Worm (Caenorhabditis elegans) whole organism, L4 larva: ENCODE results near the gene pde-12.

Source experiments
- F10B5.3 ChIP-seq: sonication (generic microtip); optimal IDR thresholded peaks from 2 replicates; lab custom pipeline; 2016; ENCODE audit warnings: mild to moderate bottlenecking, missing genetic modification characterization, missing compliant biosample characterization
- F49E8.2 ChIP-seq: sonication (generic microtip); optimal IDR thresholded peaks from 2 replicates; lab custom pipeline; 2016; ENCODE audit warnings: missing compliant biosample characterization, mild to moderate bottlenecking, missing genetic modification characterization, borderline replicate concordance
- T26A8.4 ChIP-seq: fragments of 200-800 bp; sonication (Bioruptor generic); IDR thresholded peaks from 2 replicates; pipeline ENCODE4 v1.3.6; 2022; ENCODE audit warnings: missing genetic modification characterization, missing compliant biosample characterization
- Y105C5A.15 ChIP-seq: fragments of 200-800 bp; sonication (Bioruptor generic); IDR thresholded peaks from 2 replicates; pipeline ENCODE4 v1.3.6; 2022; ENCODE audit warnings: missing genetic modification characterization, missing compliant biosample characterization
- Y48G9A.11 ChIP-seq: fragments of 200-800 bp; sonication (Bioruptor generic); IDR thresholded peaks from 2 replicates; pipeline ENCODE4 v1.3.6; 2022; ENCODE audit warnings: missing genetic modification reagents, missing genetic modification characterization, missing compliant biosample characterization
- Y75B8A.6 ChIP-seq: fragments of 200-800 bp; sonication (Bioruptor generic); IDR thresholded peaks from 2 replicates; pipeline ENCODE4 v1.3.6; 2022; ENCODE audit warnings: missing genetic modification reagents, missing genetic modification characterization, missing compliant biosample characterization
- ZK546.5 ChIP-seq, 2 experiments: sonication (generic microtip); optimal IDR thresholded peaks; 2 replicates each; lab custom pipeline; 2017; ENCODE audit warnings: missing biosample characterization in 2 of 2, missing genetic modification characterization in 2 of 2
- ama-1 ChIP-seq: fragments of 150-350 bp; optimal IDR thresholded peaks from 2 replicates; lab custom pipeline; 2014; ENCODE audit warnings: inconsistent platforms, mixed read lengths
- ceh-28 ChIP-seq: fragments of 150-350 bp; optimal IDR thresholded peaks from 2 replicates; lab custom pipeline; 2014; ENCODE audit warnings: missing biosample characterization, missing genetic modification reagents, missing genetic modification characterization
- ceh-32 ChIP-seq: sonication (generic microtip); optimal IDR thresholded peaks from 2 replicates; lab custom pipeline; 2016; ENCODE audit warnings: mild to moderate bottlenecking, missing genetic modification characterization, missing compliant biosample characterization; ENCODE audit not compliant: poor library complexity
- ceh-82 ChIP-seq: sonication (generic microtip); optimal IDR thresholded peaks from 2 replicates; lab custom pipeline; 2017; ENCODE audit warnings: missing biosample characterization, missing genetic modification characterization
- ces-1 ChIP-seq: fragments of 150-350 bp; sonication (generic microtip); optimal IDR thresholded peaks from 4 replicates; lab custom pipeline; 2014; ENCODE audit warnings: missing biosample characterization, missing genetic modification reagents, missing genetic modification characterization
- daf-12 ChIP-seq: fragments of 150-350 bp; optimal IDR thresholded peaks from 2 replicates; lab custom pipeline; 2014; ENCODE audit warnings: missing biosample characterization, missing genetic modification reagents, missing genetic modification characterization
- daf-16 ChIP-seq, 3 experiments: sonication (generic microtip); optimal IDR thresholded peaks; 2 replicates each; lab custom pipeline; 2016 to 2017; ENCODE audit warnings: missing genetic modification characterization in 3 of 3, missing genetic modification reagents in 3 of 3, mild to moderate bottlenecking in 2 of 3, missing compliant biosample characterization in 2 of 3, missing biosample characterization in 1 of 3, moderate library complexity in 1 of 3
- daf-19 ChIP-seq: fragments of 200-800 bp; sonication (Bioruptor generic); conservative IDR thresholded peaks from 2 replicates; pipeline ENCODE4 v1.3.6; 2022; ENCODE audit warnings: missing genetic modification characterization, missing compliant biosample characterization
- daf-8 ChIP-seq: fragments of 200-800 bp; sonication (Bioruptor generic); IDR thresholded peaks from 2 replicates; pipeline ENCODE4 v1.3.6; 2022; ENCODE audit warnings: missing genetic modification characterization, missing compliant biosample characterization
- dmd-6 ChIP-seq: fragments of 200-800 bp; sonication (Bioruptor generic); IDR thresholded peaks from 2 replicates; pipeline ENCODE4 v1.3.6; 2022; ENCODE audit warnings: missing genetic modification reagents, missing genetic modification characterization, missing compliant biosample characterization
- dmd-8 ChIP-seq: fragments of 200-800 bp; sonication (Bioruptor generic); IDR thresholded peaks from 2 replicates; pipeline ENCODE4 v1.3.6; 2022; ENCODE audit warnings: missing genetic modification characterization, missing compliant biosample characterization
- dve-1 ChIP-seq: sonication (generic microtip); optimal IDR thresholded peaks from 2 replicates; lab custom pipeline; 2017; ENCODE audit warnings: antibody characterized with exemption, mild to moderate bottlenecking, missing genetic modification characterization, missing compliant biosample characterization; ENCODE audit not compliant: insufficient read depth
- egl-27 ChIP-seq: sonication (generic microtip); optimal IDR thresholded peaks from 3 replicates; lab custom pipeline; 2017; ENCODE audit warnings: missing biosample characterization, missing genetic modification reagents, missing genetic modification characterization
- fos-1 ChIP-seq: fragments of 150-350 bp; optimal IDR thresholded peaks from 2 replicates; lab custom pipeline; 2014; ENCODE audit warnings: missing biosample characterization, missing genetic modification characterization
- hlh-11 ChIP-seq: fragments of 200-800 bp; sonication (Bioruptor generic); optimal IDR thresholded peaks from 2 replicates; lab custom pipeline; 2018; ENCODE audit warnings: mild to moderate bottlenecking, missing genetic modification characterization, missing compliant biosample characterization
- hmg-1.1 ChIP-seq: fragments of 200-800 bp; sonication (Bioruptor generic); IDR thresholded peaks from 2 replicates; pipeline ENCODE4 v1.3.6; 2022; ENCODE audit warnings: missing genetic modification reagents, missing genetic modification characterization, missing compliant biosample characterization
- lim-7 ChIP-seq: fragments of 200-800 bp; sonication (Bioruptor generic); IDR thresholded peaks from 2 replicates; pipeline ENCODE4 v1.3.6; 2022; ENCODE audit warnings: missing genetic modification characterization, missing compliant biosample characterization
- lin-1 ChIP-seq: fragments of 200-800 bp; sonication (Bioruptor generic); IDR thresholded peaks from 2 replicates; pipeline ENCODE4 v1.3.6; 2022; ENCODE audit warnings: missing genetic modification reagents, missing genetic modification characterization, missing compliant biosample characterization
- lin-13 ChIP-seq: fragments of 150-350 bp; optimal IDR thresholded peaks from 2 replicates; lab custom pipeline; 2014; ENCODE audit warnings: missing biosample characterization, missing genetic modification reagents, missing genetic modification characterization
- lin-15B ChIP-seq: fragments of 150-350 bp; sonication (generic microtip); optimal IDR thresholded peaks from 3 replicates; lab custom pipeline; 2014; ENCODE audit warnings: missing biosample characterization, missing genetic modification characterization
- lin-38 ChIP-seq: fragments of 200-800 bp; sonication (Bioruptor generic); IDR thresholded peaks from 2 replicates; pipeline ENCODE4 v1.3.6; 2022; ENCODE audit warnings: missing genetic modification reagents, missing genetic modification characterization, missing compliant biosample characterization
- lin-39 ChIP-seq: fragments of 150-350 bp; optimal IDR thresholded peaks from 2 replicates; lab custom pipeline; 2014; ENCODE audit warnings: missing biosample characterization, missing genetic modification reagents, missing genetic modification characterization
- lir-3 ChIP-seq: sonication (generic microtip); optimal IDR thresholded peaks from 2 replicates; lab custom pipeline; 2016; ENCODE audit warnings: mild to moderate bottlenecking, missing genetic modification characterization, missing compliant biosample characterization
- mdt-29 ChIP-seq: fragments of 200-800 bp; sonication (Bioruptor generic); IDR thresholded peaks from 2 replicates; pipeline ENCODE4 v1.3.6; 2022; ENCODE audit warnings: missing genetic modification reagents, missing genetic modification characterization, missing compliant biosample characterization
- mep-1 ChIP-seq: fragments of 150-350 bp; sonication (generic microtip); optimal IDR thresholded peaks from 3 replicates; lab custom pipeline; 2014; ENCODE audit warnings: missing biosample characterization, missing genetic modification characterization
- mes-2 ChIP-seq: sonication (generic microtip); optimal IDR thresholded peaks from 2 replicates; lab custom pipeline; 2016; ENCODE audit warnings: missing genotype, mild to moderate bottlenecking, missing genetic modification characterization, missing compliant biosample characterization; ENCODE audit not compliant: poor library complexity, severe bottlenecking
- mxl-2 ChIP-seq: fragments of 200-800 bp; sonication (Bioruptor generic); conservative IDR thresholded peaks from 2 replicates; pipeline ENCODE4 v1.3.6; 2022; ENCODE audit warnings: missing genetic modification reagents, missing genetic modification characterization, missing compliant biosample characterization
- nhr-10 ChIP-seq: fragments of 150-350 bp; optimal IDR thresholded peaks from 2 replicates; lab custom pipeline; 2014; ENCODE audit warnings: missing biosample characterization, missing genetic modification characterization
- nhr-102 ChIP-seq: sonication (generic microtip); optimal IDR thresholded peaks from 2 replicates; lab custom pipeline; 2016; ENCODE audit warnings: mild to moderate bottlenecking, missing genetic modification characterization, moderate library complexity, missing compliant biosample characterization
- nhr-41 ChIP-seq: fragments of 200-800 bp; sonication (Bioruptor generic); IDR thresholded peaks from 2 replicates; pipeline ENCODE4 v1.3.6; 2022; ENCODE audit warnings: missing genetic modification reagents, missing genetic modification characterization, missing compliant biosample characterization
- nhr-48 ChIP-seq: sonication (generic microtip); optimal IDR thresholded peaks from 2 replicates; lab custom pipeline; 2016; ENCODE audit warnings: mild to moderate bottlenecking, missing genetic modification characterization, missing compliant biosample characterization
- pha-4 ChIP-seq, 2 experiments: fragments of 150-350 bp in 1 of 2; fragments of 200-800 bp in 1 of 2; sonication (Bioruptor generic) in 1 of 2; IDR thresholded peaks in 1 of 2; optimal IDR thresholded peaks in 1 of 2; 2 replicates each; pipeline versions ENCODE4 v1.3.6 to Lab custom; 2014 to 2022; ENCODE audit warnings: missing genetic modification characterization in 2 of 2, missing genetic modification reagents in 2 of 2, missing biosample characterization in 1 of 2, missing compliant biosample characterization in 1 of 2
- php-3 ChIP-seq: fragments of 200-800 bp; sonication (Bioruptor generic); IDR thresholded peaks from 2 replicates; pipeline ENCODE4 v1.3.6; 2022; ENCODE audit warnings: missing genetic modification reagents, missing genetic modification characterization, missing compliant biosample characterization
- set-16 ChIP-seq: fragments of 200-800 bp; sonication (Bioruptor generic); IDR thresholded peaks from 2 replicates; pipeline ENCODE4 v1.3.6; 2022; ENCODE audit warnings: missing genetic modification reagents, missing genetic modification characterization, missing compliant biosample characterization
- spr-1 ChIP-seq: sonication (generic microtip); optimal IDR thresholded peaks from 2 replicates; lab custom pipeline; 2016; ENCODE audit warnings: mild to moderate bottlenecking, missing genetic modification characterization, missing compliant biosample characterization
- tra-1 ChIP-seq: fragments of 200-800 bp; sonication (Bioruptor generic); IDR thresholded peaks from 2 replicates; pipeline ENCODE4 v1.3.6; 2022; ENCODE audit warnings: missing genetic modification reagents, missing genetic modification characterization, missing compliant biosample characterization
- unc-130 ChIP-seq: sonication (generic microtip); optimal IDR thresholded peaks from 2 replicates; lab custom pipeline; 2016; ENCODE audit warnings: missing genetic modification reagents, missing genetic modification characterization, missing compliant biosample characterization
- vab-7 ChIP-seq: fragments of 200-800 bp; sonication (Bioruptor generic); IDR thresholded peaks from 2 replicates; pipeline ENCODE4 v1.3.6; 2022; ENCODE audit warnings: missing genetic modification reagents, missing genetic modification characterization, missing compliant biosample characterization
- zip-11 ChIP-seq: fragments of 200-800 bp; sonication (Bioruptor generic); IDR thresholded peaks from 2 replicates; pipeline ENCODE4 v1.3.6; 2022; ENCODE audit warnings: missing genetic modification characterization, missing compliant biosample characterization
- zip-2 ChIP-seq: fragments of 150-350 bp; optimal IDR thresholded peaks from 2 replicates; lab custom pipeline; 2014; ENCODE audit warnings: missing biosample characterization, missing genetic modification characterization

The pde-12 gene

DNA sequence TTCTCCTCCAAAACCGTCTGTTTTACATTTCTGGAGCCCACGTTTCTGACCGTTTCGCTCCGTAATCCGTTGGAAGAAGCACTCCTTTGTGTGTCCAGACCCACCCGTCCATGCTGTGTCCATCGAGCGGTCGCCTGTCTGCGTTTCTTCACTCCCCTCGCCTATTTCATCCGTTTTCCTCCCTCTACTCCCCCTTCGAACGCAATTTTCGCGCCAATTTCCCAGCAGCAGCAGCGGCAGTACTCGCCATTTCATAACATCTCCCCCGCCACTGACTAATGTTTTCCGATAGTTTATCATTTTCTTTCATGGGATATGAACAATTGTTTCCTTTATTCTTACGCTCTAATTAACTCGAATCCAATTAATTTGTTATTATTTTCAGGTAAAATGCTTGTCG is 36.9 kb downstream of the pde-12 start (continued):
- TF ChIP-seq nhr-41 (GFP tag; lab: Robert Waterston, UW) (no peak), set-16 (peak; percentile 53), lim-7 (GFP tag; lab: Robert Waterston, UW) (peak; percentile 61; the same call in 1 of the 2 replicates), hmg-1.1 (GFP tag; lab: Robert Waterston, UW) (peak; percentile 64; the same call in 1 of the 2 replicates), lin-1 (no peak), ama-1 (lab: Kevin White, UChicago) (no peak), tra-1 (GFP tag; lab: Robert Waterston, UW) (no peak), dmd-8 (GFP tag; lab: Robert Waterston, UW) (0 out of 2 replicates have a peak, but pooled peaks have one; percentile 5), php-3 (GFP tag; lab: Robert Waterston, UW) (no peak), daf-19 (GFP tag; lab: Robert Waterston, UW) (no peak), mep-1 (tag; lab: Kevin White, UChicago) (peak; percentile 19), lin-15B (tag; lab: Kevin White, UChicago) (no peak), spr-1 (tag; lab: Kevin White, UChicago) (no peak)

DNA sequence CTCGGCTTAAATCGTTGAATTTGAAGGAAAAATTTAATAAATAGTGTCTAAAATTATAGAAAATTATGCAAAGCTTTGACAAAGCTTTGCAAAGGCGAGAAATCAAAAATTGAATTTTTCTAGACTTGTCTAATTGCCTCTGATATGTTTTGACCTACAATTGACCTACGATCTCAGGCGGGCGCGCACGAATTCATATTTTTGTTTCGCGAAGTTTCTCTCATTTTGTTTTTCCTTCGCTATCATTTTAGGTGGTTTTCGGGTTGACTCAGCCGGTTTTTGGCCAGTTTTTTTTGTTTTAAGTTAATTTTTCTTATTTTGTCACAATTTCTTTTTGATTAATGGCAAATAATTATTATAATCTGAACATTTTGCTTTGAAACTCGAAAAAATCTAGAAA is 37.6 kb downstream of the pde-12 start:
- TF ChIP-seq unc-130 (GFP tag; lab: Kevin White, UChicago), result peak; percentile 70
- no peak for TF ChIP-seq nhr-48 (tag; lab: Kevin White, UChicago)
- no peak for TF ChIP-seq dmd-6 (GFP tag; lab: Robert Waterston, UW)
- TF ChIP-seq mdt-29 (GFP tag; lab: Robert Waterston, UW), result 0 out of 2 replicates have a peak, but pooled peaks have one; percentile 24
- TF ChIP-seq Y75B8A.6 (GFP tag; lab: Robert Waterston, UW), result no peak
- TF ChIP-seq zip-2 (tag; lab: Kevin White, UChicago), result no peak
- no peak for TF ChIP-seq nhr-102 (tag; lab: Kevin White, UChicago)
- TF ChIP-seq lin-39 (tag; lab: Kevin White, UChicago), result no peak
- TF ChIP-seq zip-11, result no peak
- TF ChIP-seq vab-7 (GFP tag; lab: Robert Waterston, UW), result no peak
- no peak for TF ChIP-seq ces-1 (GFP tag; lab: Kevin White, UChicago)
- TF ChIP-seq nhr-10 (tag; lab: Kevin White, UChicago), result no peak
- no peak for TF ChIP-seq daf-16 (GFP tag; optimal IDR thresholded peaks at IDR 0.05; lab: Kevin White, UChicago)
- TF ChIP-seq daf-16 (tag; optimal IDR thresholded peaks at IDR 0.05; lab: Kevin White, UChicago), result no peak
- peak; percentile 75 for TF ChIP-seq F49E8.2 (tag; lab: Kevin White, UChicago)
- TF ChIP-seq mxl-2, result no peak
- TF ChIP-seq dve-1 (tag; lab: Kevin White, UChicago), result no peak
- TF ChIP-seq daf-12 (tag; lab: Kevin White, UChicago), result no peak
- TF ChIP-seq Y105C5A.15 (GFP tag; lab: Robert Waterston, UW), result no peak
- no peak for TF ChIP-seq lin-13 (GFP tag; lab: Kevin White, UChicago)
- TF ChIP-seq mes-2 (tag; lab: Kevin White, UChicago), result no peak
- no peak for TF ChIP-seq ZK546.5 (tag; optimal IDR thresholded peaks at IDR 0.05; lab: Kevin White, UChicago)
- no peak for TF ChIP-seq T26A8.4
- no peak for TF ChIP-seq F10B5.3 (tag; lab: Kevin White, UChicago)
- TF ChIP-seq egl-27 (tag; lab: Kevin White, UChicago), result no peak
- no peak for TF ChIP-seq daf-8 (GFP tag; lab: Robert Waterston, UW)
- no peak for TF ChIP-seq pha-4 (GFP tag; IDR thresholded peaks at IDR 0.05; lab: Robert Waterston, UW)
- TF ChIP-seq pha-4 (tag; optimal IDR thresholded peaks at IDR 0.05; lab: Kevin White, UChicago), result no peak
- no peak for TF ChIP-seq ceh-82 (tag; lab: Kevin White, UChicago)
- TF ChIP-seq daf-19 (GFP tag; lab: Robert Waterston, UW), result no peak
- TF ChIP-seq fos-1, result no peak
- no peak for TF ChIP-seq lir-3 (tag; lab: Kevin White, UChicago)
- TF ChIP-seq nhr-41 (GFP tag; lab: Robert Waterston, UW), result no peak
- no peak for TF ChIP-seq ceh-28 (tag; lab: Kevin White, UChicago)
- TF ChIP-seq lin-38 (GFP tag; lab: Robert Waterston, UW), result peak; percentile 63
- TF ChIP-seq Y48G9A.11 (GFP tag; lab: Robert Waterston, UW), result 0 out of 2 replicates have a peak, but pooled peaks have one; percentile 18
- no peak for TF ChIP-seq hlh-11 (tag; lab: Kevin White, UChicago)
- no peak for TF ChIP-seq ceh-32
